Fruit fly (Drosophila melanogaster) whole organism, adult: ENCODE data around the gene CG14079.

Experiments used
- Crg-1 ChIP-seq: fragments of 200-800 bp; sonication (Bioruptor generic); optimal IDR thresholded peaks from 2 replicates; lab custom pipeline; 2016; ENCODE audit warnings: missing biosample characterization, missing genetic modification characterization
- pad ChIP-seq: fragments of 200-800 bp; sonication (Bioruptor generic); optimal IDR thresholded peaks from 3 replicates; lab custom pipeline; 2017; ENCODE audit warnings: missing biosample characterization, missing genetic modification characterization, mild to moderate bottlenecking, moderate library complexity, missing genetic modification reagents

dm6 chr3L:19089120-19089519 lies 8.7 kb upstream of the CG14079 start:
- no peak for TF ChIP-seq pad
- no peak for TF ChIP-seq Crg-1 (GFP tag; lab: Kevin White, UChicago)
